Worm (Caenorhabditis elegans) whole organism, L3 larva: ENCODE results near the gene chil-7.
A peak's percentile ranks its signal among the peaks of the same experiment; 100 is the strongest.

Experiments used
- R02D3.7 ChIP-seq: fragments of 150-350 bp; optimal IDR thresholded peaks from 2 replicates; lab custom pipeline; 2014; ENCODE audit warnings: missing biosample characterization, missing genetic modification characterization
- ZK546.5 ChIP-seq: sonication (generic microtip); optimal IDR thresholded peaks from 2 replicates; lab custom pipeline; 2017; ENCODE audit warnings: missing biosample characterization, missing genetic modification characterization
- ama-1 ChIP-seq: fragments of 150-350 bp; optimal IDR thresholded peaks from 2 replicates; lab custom pipeline; 2018
- ceh-16 ChIP-seq: sonication (generic microtip); optimal IDR thresholded peaks from 2 replicates; lab custom pipeline; 2017; ENCODE audit warnings: missing biosample characterization, missing genetic modification characterization
- ceh-28 ChIP-seq: fragments of 150-350 bp; optimal IDR thresholded peaks from 2 replicates; lab custom pipeline; 2014; ENCODE audit warnings: missing biosample characterization, missing genetic modification reagents, missing genetic modification characterization
- ceh-82 ChIP-seq: fragments of 150-350 bp; optimal IDR thresholded peaks from 2 replicates; lab custom pipeline; 2014; ENCODE audit warnings: missing biosample characterization, missing genetic modification characterization
- ceh-9 ChIP-seq: sonication (generic microtip); optimal IDR thresholded peaks from 2 replicates; lab custom pipeline; 2018; ENCODE audit warnings: missing biosample characterization, missing genetic modification characterization
- egl-27 ChIP-seq: sonication (generic microtip); optimal IDR thresholded peaks from 4 replicates; lab custom pipeline; 2017; ENCODE audit warnings: missing biosample characterization, missing genetic modification reagents, missing genetic modification characterization
- eor-1 ChIP-seq, 2 experiments: fragments of 150-350 bp; optimal IDR thresholded peaks; 2 replicates each; lab custom pipeline; 2014 to 2018; ENCODE audit warnings: missing biosample characterization in 2 of 2, missing genetic modification characterization in 2 of 2
- fkh-10 ChIP-seq: sonication (generic microtip); optimal IDR thresholded peaks from 2 replicates; lab custom pipeline; 2017; ENCODE audit warnings: missing biosample characterization, missing genetic modification reagents, missing genetic modification characterization
- fkh-2 ChIP-seq: fragments of 150-350 bp; optimal IDR thresholded peaks from 2 replicates; lab custom pipeline; 2014; ENCODE audit warnings: missing biosample characterization, missing genetic modification reagents, missing genetic modification characterization
- hmg-11 ChIP-seq: sonication (generic microtip); optimal IDR thresholded peaks from 2 replicates; lab custom pipeline; 2016; ENCODE audit warnings: missing genetic modification characterization, missing compliant biosample characterization
- jun-1 ChIP-seq: fragments of 150-350 bp; optimal IDR thresholded peaks from 2 replicates; lab custom pipeline; 2014; ENCODE audit warnings: missing biosample characterization, missing genetic modification reagents, missing genetic modification characterization
- lsy-12 ChIP-seq: sonication (generic microtip); optimal IDR thresholded peaks from 2 replicates; lab custom pipeline; 2016; ENCODE audit warnings: mild to moderate bottlenecking, missing genetic modification characterization, missing compliant biosample characterization
- mdl-1 ChIP-seq: fragments of 150-350 bp; optimal IDR thresholded peaks from 2 replicates; lab custom pipeline; 2014; ENCODE audit warnings: missing biosample characterization, missing genetic modification characterization
- nfya-1 ChIP-seq: sonication (generic microtip); optimal IDR thresholded peaks from 2 replicates; lab custom pipeline; 2017; ENCODE audit warnings: missing genetic modification characterization, mild to moderate bottlenecking, missing compliant biosample characterization, antibody characterized with exemption, moderate library complexity; ENCODE audit not compliant: insufficient read depth
- nhr-11 ChIP-seq: fragments of 150-350 bp; optimal IDR thresholded peaks from 2 replicates; lab custom pipeline; 2014; ENCODE audit warnings: missing biosample characterization, missing genetic modification characterization
- nhr-12 ChIP-seq: fragments of 150-350 bp; optimal IDR thresholded peaks from 2 replicates; lab custom pipeline; 2014; ENCODE audit warnings: missing biosample characterization, missing genetic modification characterization
- nhr-23 ChIP-seq: fragments of 150-350 bp; optimal IDR thresholded peaks from 2 replicates; lab custom pipeline; 2014; ENCODE audit warnings: missing biosample characterization, missing genetic modification reagents, missing genetic modification characterization
- nhr-25 ChIP-seq: sonication (generic microtip); optimal IDR thresholded peaks from 2 replicates; lab custom pipeline; 2017; ENCODE audit warnings: missing biosample characterization, missing genetic modification characterization
- nhr-28 ChIP-seq: fragments of 150-350 bp; optimal IDR thresholded peaks from 2 replicates; lab custom pipeline; 2014; ENCODE audit warnings: missing biosample characterization, missing genetic modification characterization
- nhr-43 ChIP-seq: sonication (generic microtip); optimal IDR thresholded peaks from 2 replicates; lab custom pipeline; 2016; ENCODE audit warnings: mild to moderate bottlenecking, missing genetic modification characterization, missing compliant biosample characterization; ENCODE audit not compliant: poor library complexity, severe bottlenecking
- nhr-76 ChIP-seq: fragments of 150-350 bp; sonication (generic microtip); optimal IDR thresholded peaks from 5 replicates; lab custom pipeline; 2014; ENCODE audit warnings: missing biosample characterization, missing genetic modification characterization
- nhr-77 ChIP-seq: fragments of 150-350 bp; optimal IDR thresholded peaks from 2 replicates; lab custom pipeline; 2014; ENCODE audit warnings: missing biosample characterization, missing genetic modification characterization
- pha-4 ChIP-seq: fragments of 150-350 bp; optimal IDR thresholded peaks from 2 replicates; lab custom pipeline; 2014; ENCODE audit warnings: missing biosample characterization, missing genetic modification reagents, missing genetic modification characterization
- sea-2 ChIP-seq: fragments of 150-350 bp; sonication (generic microtip); optimal IDR thresholded peaks from 4 replicates; lab custom pipeline; 2014; ENCODE audit warnings: missing biosample characterization, missing genetic modification reagents, missing genetic modification characterization
- snpc-4 ChIP-seq: fragments of 150-350 bp; optimal IDR thresholded peaks from 2 replicates; lab custom pipeline; 2014; ENCODE audit warnings: missing biosample characterization, missing genetic modification characterization
- tbx-2 ChIP-seq: sonication (generic microtip); optimal IDR thresholded peaks from 2 replicates; lab custom pipeline; 2016; ENCODE audit warnings: mild to moderate bottlenecking, missing genetic modification characterization, missing compliant biosample characterization
- unc-39 ChIP-seq: sonication (generic microtip); optimal IDR thresholded peaks from 4 replicates; lab custom pipeline; 2017; ENCODE audit warnings: missing biosample characterization, missing genetic modification characterization
- unc-62 ChIP-seq: fragments of 150-350 bp; sonication (generic microtip); optimal IDR thresholded peaks from 4 replicates; lab custom pipeline; 2014; ENCODE audit warnings: missing biosample characterization, missing genetic modification reagents, missing genetic modification characterization
- zag-1 ChIP-seq: fragments of 150-350 bp; optimal IDR thresholded peaks from 2 replicates; lab custom pipeline; 2014; ENCODE audit warnings: missing biosample characterization, missing genetic modification characterization
- ztf-11 ChIP-seq: fragments of 150-350 bp; optimal IDR thresholded peaks from 2 replicates; lab custom pipeline; 2014; ENCODE audit warnings: missing biosample characterization, missing genetic modification characterization
- ztf-4 ChIP-seq: fragments of 150-350 bp; optimal IDR thresholded peaks from 2 replicates; lab custom pipeline; 2014; ENCODE audit warnings: missing biosample characterization, missing genetic modification characterization

chil-7 gene

DNA sequence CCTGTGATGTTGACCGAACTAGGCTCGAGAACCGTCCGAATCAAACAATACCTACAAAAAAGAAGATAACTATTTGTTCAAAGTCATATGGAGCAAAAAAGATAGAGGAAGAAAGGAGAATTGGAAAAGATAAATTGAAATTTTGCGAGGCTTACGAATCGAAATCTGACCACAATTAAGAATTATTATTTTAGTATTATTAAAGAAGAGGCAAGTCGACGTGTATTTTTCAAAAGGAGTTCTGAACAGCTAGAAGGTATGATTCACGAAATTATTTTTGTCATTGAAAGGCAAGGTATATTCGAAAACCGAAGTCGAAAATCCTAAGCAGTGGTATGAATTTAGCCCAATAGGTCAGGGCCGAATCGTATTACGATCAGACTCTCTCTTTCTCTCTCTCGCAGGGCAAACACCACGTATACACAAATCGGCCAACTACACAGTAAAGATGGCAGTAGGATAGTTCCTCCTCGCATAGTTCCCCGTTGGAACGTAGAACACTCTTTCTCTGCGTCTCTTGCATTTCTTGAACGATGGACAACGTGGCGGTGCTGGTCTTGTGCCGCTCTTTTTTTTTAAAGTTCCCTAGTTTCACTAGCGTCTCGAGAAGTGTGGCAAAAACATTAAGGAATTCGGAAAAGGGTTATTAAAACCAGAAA lies 20.2 kb upstream of the chil-7 start, which contains the start of gene vgln-1:
Gene vgln-1 (minus strand): TSS at position 51 of the 659 bp plus-strand sequence.
- TF ChIP-seq hmg-11 (tag; lab: Kevin White, UChicago) (peak; percentile 1), unc-62 (GFP tag; lab: Kevin White, UChicago) (no peak), zag-1 (tag; lab: Kevin White, UChicago) (no peak), nhr-25 (peak; percentile 55), ceh-82 (no peak), tbx-2 (no peak), nfya-1 (no peak), R02D3.7 (tag; lab: Kevin White, UChicago) (no peak), nhr-23 (tag; lab: Kevin White, UChicago) (peak; percentile 61), pha-4 (tag; lab: Kevin White, UChicago) (peak; percentile 69)

DNA sequence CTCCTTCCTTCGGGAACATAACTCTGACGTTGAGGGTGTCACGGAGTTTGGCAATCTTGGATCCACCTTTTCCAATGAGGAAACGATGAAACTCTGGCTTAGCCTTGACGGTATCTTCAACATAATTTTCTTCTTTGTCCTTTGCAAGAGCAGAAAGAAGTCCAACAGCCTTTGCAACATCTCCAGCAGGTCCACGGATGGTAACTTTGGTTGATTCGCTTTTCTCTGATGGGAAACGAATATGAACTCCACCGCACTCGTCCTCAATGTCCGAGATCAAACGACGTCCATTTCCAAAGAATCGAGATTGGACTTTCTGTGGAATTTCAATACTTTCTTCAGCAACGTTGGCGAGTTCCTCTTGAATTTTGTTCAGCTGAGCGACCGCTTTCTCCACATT lies 17.6 kb upstream of the chil-7 start:
- TF ChIP-seq ceh-16 (tag; lab: Kevin White, UChicago) = no peak
- TF ChIP-seq nhr-76 (tag; lab: Kevin White, UChicago) = no peak
- no peak for TF ChIP-seq nfya-1
- no peak for TF ChIP-seq egl-27 (tag; lab: Kevin White, UChicago)
- TF ChIP-seq ztf-4 = no peak
- TF ChIP-seq ceh-28 (tag; lab: Kevin White, UChicago) = no peak
- TF ChIP-seq lsy-12 = no peak
- TF ChIP-seq ZK546.5 (tag; lab: Kevin White, UChicago) = no peak

DNA sequence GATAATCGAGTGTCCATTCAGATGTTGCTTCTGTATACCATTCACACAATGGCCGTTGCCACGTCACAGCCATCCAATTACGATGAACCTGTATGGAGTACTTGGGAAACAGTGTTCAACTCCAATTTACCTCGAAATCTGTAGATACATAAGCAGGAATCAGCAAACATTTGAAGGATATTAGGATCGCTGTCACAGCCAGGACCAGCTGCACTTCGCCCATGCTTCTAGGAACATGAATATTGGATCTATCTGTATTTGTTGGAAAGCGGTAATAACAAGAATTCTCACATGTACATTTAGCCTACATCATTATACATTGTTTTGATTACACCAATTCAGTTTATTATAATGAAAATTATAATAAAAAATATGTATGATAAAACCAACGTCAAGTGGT lies 15.2 kb upstream of the chil-7 start, which contains the start of gene algn-8:
Gene algn-8 (minus strand): TSS at position 227 of the 400 bp plus-strand sequence.
- no peak for TF ChIP-seq pha-4 (tag; lab: Kevin White, UChicago)
- no peak for TF ChIP-seq nhr-11 (tag; lab: Kevin White, UChicago)
- no peak for TF ChIP-seq snpc-4 (tag; lab: Kevin White, UChicago)
- TF ChIP-seq fkh-10 (GFP tag; lab: Kevin White, UChicago) = no peak
- no peak for TF ChIP-seq egl-27 (tag; lab: Kevin White, UChicago)
- no peak for TF ChIP-seq eor-1 (tag; optimal IDR thresholded peaks at IDR 0.05; lab: Kevin White, UChicago)
- no peak for TF ChIP-seq sea-2
- no peak for TF ChIP-seq nhr-77 (tag; lab: Kevin White, UChicago)
- TF ChIP-seq ceh-9 (tag; lab: Kevin White, UChicago) = no peak
- TF ChIP-seq, all 47 proteins: peak for 0

DNA sequence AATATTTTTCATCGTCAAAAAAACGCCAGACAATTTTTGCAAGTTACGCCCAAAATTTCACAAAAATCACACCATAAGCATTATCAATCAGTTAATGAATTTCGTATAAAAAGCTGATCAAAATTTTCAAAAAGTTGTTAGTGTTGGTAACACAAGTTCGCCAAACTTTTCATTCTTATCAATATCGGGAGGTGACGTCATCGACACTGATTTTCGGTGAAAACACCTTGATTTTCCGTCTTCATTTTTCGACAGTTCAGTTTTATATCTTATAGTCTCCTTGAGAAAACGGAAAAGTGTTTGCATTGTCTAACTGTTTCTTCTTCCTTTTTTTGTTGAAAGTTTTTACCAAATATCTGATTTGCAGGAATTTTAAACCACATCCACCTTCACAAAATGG lies 9.9 kb upstream of the chil-7 start, which contains the start of gene C08H9.15:
Gene C08H9.15 (plus strand): TSS at position 368 of the 400 bp plus-strand sequence.
- TF ChIP-seq nhr-76 (tag; lab: Kevin White, UChicago) (no peak), fkh-10 (GFP tag; lab: Kevin White, UChicago) (no peak), nhr-25 (peak; percentile 30)

DNA sequence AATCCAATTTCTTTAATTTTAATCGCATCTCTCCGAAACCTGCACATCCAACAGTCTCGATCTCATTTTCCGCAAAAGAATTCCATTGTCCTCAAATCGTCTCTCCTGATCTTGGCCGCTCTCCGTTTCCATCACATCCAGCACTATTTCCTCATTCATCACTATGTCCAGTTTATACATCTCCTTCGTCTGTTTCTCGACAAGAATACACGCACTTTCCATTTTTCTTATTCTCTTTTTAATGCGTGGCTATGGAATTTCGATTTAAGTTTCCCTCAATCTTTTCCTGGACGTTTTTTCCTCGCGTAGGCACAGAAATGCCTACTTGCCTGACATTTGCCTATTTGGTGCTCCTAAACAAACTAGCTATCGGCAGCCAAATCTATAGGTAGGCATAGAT lies 8.8 kb upstream of the chil-7 start:
- TF ChIP-seq nhr-28 (no peak), nhr-12 (tag; lab: Kevin White, UChicago) (no peak), mdl-1 (tag; lab: Kevin White, UChicago) (no peak), zag-1 (tag; lab: Kevin White, UChicago) (no peak), nhr-23 (tag; lab: Kevin White, UChicago) (peak; percentile 32)

DNA sequence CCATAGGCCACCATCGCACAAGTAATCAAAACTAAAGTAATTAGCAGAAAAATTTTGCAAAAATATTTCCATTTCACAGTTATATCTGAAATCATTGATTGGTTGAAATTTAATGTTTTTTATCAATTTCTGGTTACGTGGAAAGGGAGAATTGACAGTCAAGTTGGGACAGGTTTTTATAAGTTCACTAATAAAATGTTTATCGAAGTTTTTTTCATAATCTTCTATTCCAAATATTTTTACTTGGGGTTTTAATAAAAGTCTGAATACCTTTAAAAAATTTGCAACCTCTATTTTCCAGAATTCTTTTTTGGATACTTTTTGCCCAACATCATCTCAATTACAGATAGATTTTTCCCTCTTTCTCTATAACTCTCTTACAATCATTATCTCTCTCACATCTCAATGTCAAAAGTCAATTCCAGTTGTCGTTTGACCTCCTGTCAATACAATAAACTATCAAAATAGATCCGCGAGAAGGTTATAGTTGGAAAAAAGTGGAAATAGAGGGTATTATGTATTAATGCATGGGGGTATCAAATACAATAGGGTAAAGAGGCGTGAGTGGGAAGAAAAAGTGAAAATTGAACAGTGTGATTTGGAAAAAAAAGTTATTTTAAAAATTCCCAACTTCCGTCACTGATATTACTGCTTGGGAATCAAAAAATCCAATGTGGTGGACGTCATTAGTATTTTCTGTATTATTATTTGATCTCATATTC lies 3.7 kb upstream of the chil-7 start, which contains the start of the genes chil-2 and ctsa-3.2:
Gene chil-2 (minus strand): TSS at position 101 of the 722 bp plus-strand sequence.
Gene ctsa-3.2 (plus strand): TSS at position 672 of the 722 bp plus-strand sequence.
- TF ChIP-seq zag-1 (tag; lab: Kevin White, UChicago) (no peak), ceh-28 (tag; lab: Kevin White, UChicago) (no peak), ZK546.5 (tag; lab: Kevin White, UChicago) (no peak)
- TF ChIP-seq, all 47 proteins: peak for 0

DNA sequence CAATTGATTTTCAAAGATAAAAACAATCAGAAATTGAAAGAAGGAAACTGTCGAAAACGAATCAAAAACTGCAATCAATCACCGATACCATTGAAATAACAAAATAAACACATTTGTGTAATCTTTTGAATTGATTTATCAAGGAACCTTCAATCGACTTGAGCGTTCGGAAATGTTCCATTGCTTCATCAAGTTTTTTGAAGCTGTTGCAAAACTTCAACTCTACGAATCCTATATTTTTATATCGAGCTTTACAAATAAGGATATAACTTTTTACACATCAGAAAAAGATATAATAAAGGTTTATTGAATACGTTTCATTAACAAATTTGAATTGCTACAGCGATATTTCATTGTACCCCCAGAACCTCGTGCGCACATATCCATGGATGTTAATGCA lies 2.0 kb upstream of the chil-7 start, which contains the start of gene chil-8:
Gene chil-8 (minus strand): TSS at position 101 of the 400 bp plus-strand sequence.
- TF ChIP-seq sea-2 = no peak
- TF ChIP-seq lsy-12 = no peak
- TF ChIP-seq fkh-2 (tag; lab: Kevin White, UChicago) = no peak
- no peak for TF ChIP-seq jun-1 (tag; lab: Kevin White, UChicago)
- TF ChIP-seq unc-39 = no peak
- no peak for TF ChIP-seq nhr-76 (tag; lab: Kevin White, UChicago)
- TF ChIP-seq ceh-9 (tag; lab: Kevin White, UChicago) = no peak
- TF ChIP-seq nhr-28 = no peak
- no peak for TF ChIP-seq ama-1
- no peak for TF ChIP-seq nhr-43
- TF ChIP-seq nhr-23 (tag; lab: Kevin White, UChicago) = no peak
- TF ChIP-seq ztf-11 (tag; lab: Kevin White, UChicago) = no peak
